Worm (Caenorhabditis elegans) whole organism, midembryonic: ENCODE data around the gene F46C3.2.

ENCODE experiments used
- T22C8.4 ChIP-seq: fragments of 200-800 bp; sonication (Bioruptor generic); IDR thresholded peaks from 2 replicates; pipeline ENCODE4 v1.3.6; 2022; ENCODE audit warnings: missing genetic modification characterization, missing compliant biosample characterization
- flt-1 ChIP-seq: fragments of 200-800 bp; sonication (Bioruptor generic); IDR thresholded peaks from 2 replicates; pipeline ENCODE4 v1.3.6; 2022; ENCODE audit warnings: missing genetic modification characterization, missing compliant biosample characterization
- ref-1 ChIP-seq: fragments of 200-800 bp; sonication (Bioruptor generic); conservative IDR thresholded peaks from 2 replicates; pipeline ENCODE4 v1.3.6; 2022; ENCODE audit warnings: missing genetic modification reagents, missing genetic modification characterization, missing compliant biosample characterization
- tab-1 ChIP-seq: fragments of 200-800 bp; sonication (Bioruptor generic); IDR thresholded peaks from 2 replicates; pipeline ENCODE4 v1.3.6; 2022; ENCODE audit warnings: missing genetic modification characterization, missing compliant biosample characterization
- ztf-29 ChIP-seq: fragments of 200-800 bp; sonication (Bioruptor generic); IDR thresholded peaks from 2 replicates; pipeline ENCODE4 v1.3.6; 2022; ENCODE audit warnings: missing genetic modification reagents, missing genetic modification characterization, missing compliant biosample characterization

DNA sequence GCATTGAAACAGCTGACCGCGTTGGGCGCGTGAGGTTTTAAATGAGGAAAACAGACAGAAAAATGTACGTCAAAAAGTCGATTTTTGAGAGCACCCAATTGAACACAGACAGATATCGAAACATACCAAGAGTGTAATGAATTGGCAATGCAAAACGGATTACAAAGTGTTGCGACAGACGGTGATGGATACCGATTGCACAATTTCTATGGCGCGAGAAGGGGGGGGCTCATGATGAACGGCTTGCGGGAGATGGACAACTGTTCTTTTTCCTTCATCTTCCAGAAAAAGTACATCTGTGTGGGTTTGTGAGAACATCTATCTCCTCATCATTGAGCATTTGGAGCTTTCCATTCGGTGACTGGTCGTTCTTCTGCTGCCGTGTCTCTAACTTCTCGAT lies 45.0 kb upstream of the F46C3.2 start:
- TF ChIP-seq flt-1 (GFP tag; lab: Robert Waterston, UW) (no peak), ref-1 (GFP tag; lab: Robert Waterston, UW) (no peak), ztf-29 (no peak), T22C8.4 (GFP tag; lab: Robert Waterston, UW) (no peak), tab-1 (GFP tag; lab: Robert Waterston, UW) (no peak)
